Worm (Caenorhabditis elegans) whole organism, L1 larva: ENCODE data around the gene frpr-2.

Experiments used
- C04F5.9 ChIP-seq: sonication (generic microtip); optimal IDR thresholded peaks from 2 replicates; lab custom pipeline; 2016; ENCODE audit warnings: missing genetic modification characterization, missing compliant biosample characterization
- F16B12.6 ChIP-seq: fragments of 150-350 bp; optimal IDR thresholded peaks from 2 replicates; lab custom pipeline; 2014; ENCODE audit warnings: missing biosample characterization, missing genetic modification characterization
- Y116A8C.19 ChIP-seq: sonication (generic microtip); optimal IDR thresholded peaks from 2 replicates; lab custom pipeline; 2016; ENCODE audit warnings: missing compliant biosample characterization, missing genetic modification characterization, borderline replicate concordance
- alr-1 ChIP-seq: fragments of 200-800 bp; sonication (Bioruptor generic); optimal IDR thresholded peaks from 2 replicates; lab custom pipeline; 2018; ENCODE audit warnings: borderline replicate concordance, mild to moderate bottlenecking, missing genetic modification characterization, missing compliant biosample characterization
- blmp-1 ChIP-seq: fragments of 150-350 bp; optimal IDR thresholded peaks from 2 replicates; lab custom pipeline; 2014; ENCODE audit warnings: missing biosample characterization, missing genetic modification characterization
- ceh-8 ChIP-seq: fragments of 200-800 bp; sonication (Bioruptor generic); optimal IDR thresholded peaks from 2 replicates; lab custom pipeline; 2018; ENCODE audit warnings: mild to moderate bottlenecking, missing genetic modification characterization, moderate library complexity, missing compliant biosample characterization
- ceh-82 ChIP-seq, 3 experiments: fragments of 150-350 bp in 1 of 3; sonication (generic microtip) in 2 of 3; optimal IDR thresholded peaks; 2 replicates each; lab custom pipeline; 2014 to 2017; ENCODE audit warnings: missing biosample characterization in 3 of 3, missing genetic modification characterization in 3 of 3
- ceh-88 ChIP-seq: fragments of 200-800 bp; sonication (Bioruptor generic); IDR thresholded peaks from 2 replicates; pipeline ENCODE4 v1.3.6; 2022; ENCODE audit warnings: missing genetic modification characterization, missing compliant biosample characterization
- ceh-90 ChIP-seq: sonication (generic microtip); optimal IDR thresholded peaks from 2 replicates; lab custom pipeline; 2016; ENCODE audit warnings: missing genetic modification characterization, missing compliant biosample characterization
- ces-1 ChIP-seq: fragments of 150-350 bp; optimal IDR thresholded peaks from 2 replicates; lab custom pipeline; 2014; ENCODE audit warnings: missing biosample characterization, missing genetic modification reagents, missing genetic modification characterization
- dpl-1 ChIP-seq, 3 experiments: fragments of 150-350 bp in 2 of 3; sonication (generic microtip) in 1 of 3; optimal IDR thresholded peaks; 2 replicates each; lab custom pipeline; 2014 to 2017; ENCODE audit warnings: missing biosample characterization in 3 of 3, missing genetic modification characterization in 3 of 3, missing genetic modification reagents in 3 of 3
- efl-1 ChIP-seq, 4 experiments: fragments of 150-350 bp; optimal IDR thresholded peaks in 3 of 4; peaks in 1 of 4; 1 replicate in 1 of 4; 2 replicates in 3 of 4; lab custom pipeline; 2014; ENCODE audit warnings: missing biosample characterization in 2 of 4, missing genetic modification characterization in 2 of 4, missing genetic modification reagents in 2 of 4
- efl-3 ChIP-seq: fragments of 200-800 bp; sonication (Bioruptor generic); optimal IDR thresholded peaks from 2 replicates; lab custom pipeline; 2018; ENCODE audit warnings: mild to moderate bottlenecking, missing genetic modification characterization, missing compliant biosample characterization
- egl-13 ChIP-seq: sonication (generic microtip); optimal IDR thresholded peaks from 2 replicates; lab custom pipeline; 2016; ENCODE audit warnings: missing genotype, missing genetic modification reagents, missing genetic modification characterization, missing compliant biosample characterization
- elt-2 ChIP-seq: sonication (generic microtip); optimal IDR thresholded peaks from 2 replicates; lab custom pipeline; 2016; ENCODE audit warnings: missing genetic modification characterization, mild to moderate bottlenecking, inconsistent platforms, missing compliant biosample characterization, missing genetic modification reagents
- elt-3 ChIP-seq, 6 experiments: fragments of 150-350 bp in 1 of 6; sonication (generic microtip); optimal IDR thresholded peaks; 2 replicates each; lab custom pipeline; 2017 to 2018; ENCODE audit warnings: missing biosample characterization in 6 of 6, missing genetic modification characterization in 6 of 6, inconsistent platforms in 1 of 6
- fkh-4 ChIP-seq: sonication (generic microtip); optimal IDR thresholded peaks from 2 replicates; lab custom pipeline; 2016; ENCODE audit warnings: missing compliant biosample characterization, missing genetic modification characterization, borderline replicate concordance
- fkh-8 ChIP-seq: sonication (generic microtip); optimal IDR thresholded peaks from 2 replicates; lab custom pipeline; 2016; ENCODE audit warnings: mild to moderate bottlenecking, missing genetic modification characterization, missing compliant biosample characterization
- grh-1 ChIP-seq: fragments of 200-800 bp; sonication (Bioruptor generic); IDR thresholded peaks from 2 replicates; pipeline ENCODE4 v1.3.6; 2022; ENCODE audit warnings: missing genetic modification reagents, missing genetic modification characterization, missing compliant biosample characterization
- hlh-17 ChIP-seq: fragments of 200-800 bp; sonication (Bioruptor generic); optimal IDR thresholded peaks from 2 replicates; lab custom pipeline; 2018; ENCODE audit warnings: missing genetic modification characterization, mild to moderate bottlenecking, missing compliant biosample characterization, moderate library complexity, borderline replicate concordance
- hlh-4 ChIP-seq: sonication (generic microtip); optimal IDR thresholded peaks from 2 replicates; lab custom pipeline; 2016; ENCODE audit warnings: mild to moderate bottlenecking, missing genetic modification characterization, missing compliant biosample characterization
- irx-1 ChIP-seq: sonication (generic microtip); optimal IDR thresholded peaks from 2 replicates; lab custom pipeline; 2016; ENCODE audit warnings: missing genetic modification characterization, missing compliant biosample characterization
- isw-1 ChIP-seq: fragments of 200-800 bp; sonication (Bioruptor generic); IDR thresholded peaks from 2 replicates; pipeline ENCODE4 v1.3.6; 2022; ENCODE audit warnings: missing genetic modification characterization, missing compliant biosample characterization
- lin-13 ChIP-seq: fragments of 150-350 bp; optimal IDR thresholded peaks from 2 replicates; lab custom pipeline; 2014; ENCODE audit warnings: missing biosample characterization, missing genetic modification reagents, missing genetic modification characterization
- lin-14 ChIP-seq: fragments of 200-800 bp; sonication (Bioruptor generic); optimal IDR thresholded peaks from 2 replicates; lab custom pipeline; 2018; ENCODE audit warnings: mild to moderate bottlenecking, missing genetic modification characterization, moderate library complexity, missing compliant biosample characterization
- lsy-2 ChIP-seq, 2 experiments: fragments of 150-350 bp; optimal IDR thresholded peaks; 2 replicates each; lab custom pipeline; 2014; ENCODE audit warnings: missing biosample characterization in 2 of 2, missing genetic modification characterization in 2 of 2
- mdl-1 ChIP-seq, 2 experiments: fragments of 150-350 bp; optimal IDR thresholded peaks; 2 replicates each; lab custom pipeline; 2014 to 2017; ENCODE audit warnings: missing biosample characterization in 2 of 2, missing genetic modification characterization in 2 of 2, inconsistent platforms in 1 of 2
- mep-1 ChIP-seq: fragments of 150-350 bp; optimal IDR thresholded peaks from 2 replicates; lab custom pipeline; 2014; ENCODE audit warnings: missing biosample characterization, missing genetic modification characterization
- nhr-11 ChIP-seq: fragments of 150-350 bp; optimal IDR thresholded peaks from 2 replicates; lab custom pipeline; 2014; ENCODE audit warnings: missing biosample characterization, missing genetic modification characterization
- nhr-12 ChIP-seq: sonication (generic microtip); optimal IDR thresholded peaks from 2 replicates; lab custom pipeline; 2017; ENCODE audit warnings: missing biosample characterization, missing genetic modification characterization
- nhr-20 ChIP-seq: sonication (generic microtip); optimal IDR thresholded peaks from 2 replicates; lab custom pipeline; 2016; ENCODE audit warnings: mild to moderate bottlenecking, missing genetic modification characterization, missing compliant biosample characterization
- nhr-85 ChIP-seq: sonication (generic microtip); peaks from one replicate; lab custom pipeline; 2016; ENCODE audit warnings: missing genetic modification characterization, inconsistent platforms, missing compliant biosample characterization
- nhr-90 ChIP-seq: sonication (generic microtip); optimal IDR thresholded peaks from 2 replicates; lab custom pipeline; 2016; ENCODE audit warnings: mild to moderate bottlenecking, missing genetic modification characterization, missing compliant biosample characterization; ENCODE audit not compliant: poor library complexity
- pqm-1 ChIP-seq: sonication (generic microtip); optimal IDR thresholded peaks from 3 replicates; lab custom pipeline; 2017; ENCODE audit warnings: missing biosample characterization, missing genetic modification characterization
- rnt-1 ChIP-seq: sonication (generic microtip); optimal IDR thresholded peaks from 2 replicates; lab custom pipeline; 2016; ENCODE audit warnings: mild to moderate bottlenecking, missing genetic modification characterization, moderate library complexity, missing compliant biosample characterization
- skn-1 ChIP-seq: fragments of 150-350 bp; optimal IDR thresholded peaks from 2 replicates; lab custom pipeline; 2014; ENCODE audit warnings: missing biosample characterization, missing genetic modification characterization
- snu-23 ChIP-seq: sonication (generic microtip); optimal IDR thresholded peaks from 2 replicates; lab custom pipeline; 2016; ENCODE audit warnings: missing genetic modification characterization, missing compliant biosample characterization
- sox-4 ChIP-seq: sonication (generic microtip); optimal IDR thresholded peaks from 2 replicates; lab custom pipeline; 2016; ENCODE audit warnings: missing genetic modification characterization, missing compliant biosample characterization
- swsn-7 ChIP-seq: sonication (generic microtip); optimal IDR thresholded peaks from 2 replicates; lab custom pipeline; 2016; ENCODE audit warnings: missing genetic modification characterization, missing compliant biosample characterization
- tlp-1 ChIP-seq: fragments of 150-350 bp; optimal IDR thresholded peaks from 2 replicates; lab custom pipeline; 2014; ENCODE audit warnings: missing biosample characterization, missing genetic modification characterization
- unc-130 ChIP-seq: fragments of 150-350 bp; optimal IDR thresholded peaks from 2 replicates; lab custom pipeline; 2017; ENCODE audit warnings: missing biosample characterization, missing genetic modification characterization, inconsistent platforms
- unc-30 ChIP-seq: sonication (generic microtip); optimal IDR thresholded peaks from 2 replicates; lab custom pipeline; 2017; ENCODE audit warnings: missing biosample characterization, missing genetic modification characterization
- unc-62 ChIP-seq: fragments of 150-350 bp; optimal IDR thresholded peaks from 2 replicates; lab custom pipeline; 2014; ENCODE audit warnings: missing biosample characterization, missing genetic modification reagents, missing genetic modification characterization
- unc-98 ChIP-seq: fragments of 200-800 bp; sonication (Bioruptor generic); IDR thresholded peaks from 2 replicates; pipeline ENCODE4 v1.3.6; 2022; ENCODE audit warnings: missing genetic modification characterization, missing compliant biosample characterization
- xbp-1 ChIP-seq: sonication (generic microtip); optimal IDR thresholded peaks from 2 replicates; lab custom pipeline; 2016; ENCODE audit warnings: missing genetic modification characterization, missing compliant biosample characterization

frpr-2 gene

DNA sequence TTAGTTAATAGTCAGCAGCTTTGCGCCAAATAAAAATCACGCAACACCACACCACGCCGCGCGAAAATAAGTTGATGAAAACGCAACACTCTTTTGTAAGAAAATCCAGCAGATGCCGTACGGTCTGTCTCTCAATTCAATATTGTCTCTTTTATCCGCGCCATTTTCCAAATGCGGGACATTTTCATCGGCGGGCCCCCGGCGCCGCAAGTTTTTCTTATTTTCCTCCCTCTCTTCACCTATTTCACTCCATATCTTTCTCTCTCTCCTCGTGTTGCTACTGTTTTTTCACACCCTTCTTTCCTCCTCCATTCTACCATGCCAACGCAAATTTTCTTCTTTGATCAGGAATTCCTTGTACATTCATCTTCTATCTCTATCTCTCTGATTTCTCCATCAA, 41.1 kb downstream of the frpr-2 start (continued):
- TF ChIP-seq lsy-2 (tag; optimal IDR thresholded peaks at IDR 0.05; lab: Kevin White, UChicago) (no peak), nhr-90 (peak; percentile 11), snu-23 (GFP tag; lab: Kevin White, UChicago) (peak; percentile 42), F16B12.6 (tag; lab: Kevin White, UChicago) (no peak), elt-2 (no peak), lin-13 (GFP tag; lab: Kevin White, UChicago) (no peak), unc-30 (no peak), unc-62 (no peak)

ce11 chrX:13006734-13007133, 41.5 kb downstream of the frpr-2 start:
- no peak for TF ChIP-seq unc-130 (tag; lab: Kevin White, UChicago)
- TF ChIP-seq grh-1 (GFP tag; lab: Robert Waterston, UW), result peak; percentile 4; the same call in 1 of the 2 replicates
- TF ChIP-seq unc-98 (GFP tag; lab: Robert Waterston, UW), result no peak
- TF ChIP-seq rnt-1, result no peak
- TF ChIP-seq irx-1 (tag; lab: Kevin White, UChicago), result no peak
- TF ChIP-seq elt-2, result no peak
- no peak for TF ChIP-seq ces-1 (GFP tag; lab: Kevin White, UChicago)
- no peak for TF ChIP-seq pqm-1 (tag; lab: Kevin White, UChicago)
- no peak for TF ChIP-seq efl-1 (optimal IDR thresholded peaks at IDR 0.05; lab: Kevin White, UChicago)
- TF ChIP-seq efl-1 (GFP tag; optimal IDR thresholded peaks at IDR 0.05 in 1 of 2; lab: Kevin White, UChicago), result no peak
- peak in 1 of 6 experiments; percentile 41 for TF ChIP-seq elt-3 (tag; optimal IDR thresholded peaks at IDR 0.05; lab: Kevin White, UChicago)
- no peak for TF ChIP-seq nhr-20 (tag; lab: Kevin White, UChicago)
- no peak for TF ChIP-seq dpl-1 (GFP tag; optimal IDR thresholded peaks at IDR 0.05; lab: Kevin White, UChicago)
- no peak for TF ChIP-seq fkh-8 (tag; lab: Kevin White, UChicago)
- TF ChIP-seq egl-13 (tag; lab: Kevin White, UChicago), result no peak
- no peak for TF ChIP-seq lin-14 (GFP tag; lab: Kevin White, UChicago)
- TF ChIP-seq blmp-1 (tag; lab: Kevin White, UChicago), result peak; percentile 59
- TF ChIP-seq tlp-1 (tag; lab: Kevin White, UChicago), result no peak
- TF ChIP-seq unc-62, result no peak
- TF ChIP-seq hlh-4 (tag; lab: Kevin White, UChicago), result no peak

ce11 chrX:13007857-13008813, 42.9 kb downstream of the frpr-2 start, which contains the start of gene nhr-25:
TSS of gene nhr-25 (plus strand) at chrX:13008493.
- no peak for TF ChIP-seq ceh-90 (tag; lab: Kevin White, UChicago)
- peak; percentile 88 for TF ChIP-seq blmp-1 (tag; lab: Kevin White, UChicago)
- no peak for TF ChIP-seq rnt-1
- no peak for TF ChIP-seq ceh-88 (GFP tag; lab: Robert Waterston, UW)
- TF ChIP-seq nhr-90, result peak; percentile 55
- TF ChIP-seq unc-62, result no peak
- no peak for TF ChIP-seq sox-4 (tag; lab: Kevin White, UChicago)
- TF ChIP-seq nhr-85 (tag; lab: Kevin White, UChicago), result peak; percentile 96
- TF ChIP-seq ceh-8 (GFP tag; lab: Kevin White, UChicago), result no peak
- no peak for TF ChIP-seq fkh-4 (tag; lab: Kevin White, UChicago)
- no peak for TF ChIP-seq mep-1
- no peak for TF ChIP-seq pqm-1 (tag; lab: Kevin White, UChicago)
- no peak for TF ChIP-seq hlh-17 (GFP tag; lab: Kevin White, UChicago)
- no peak for TF ChIP-seq isw-1 (GFP tag; lab: Robert Waterston, UW)
- no peak for TF ChIP-seq efl-3 (GFP tag; lab: Kevin White, UChicago)
- TF ChIP-seq mdl-1 (tag; optimal IDR thresholded peaks at IDR 0.05; lab: Kevin White, UChicago), result peak in 1 of 2 experiments; percentile 18
- no peak for TF ChIP-seq skn-1 (tag; lab: Kevin White, UChicago)
- no peak for TF ChIP-seq C04F5.9 (tag; lab: Kevin White, UChicago)
- no peak for TF ChIP-seq xbp-1 (tag; lab: Kevin White, UChicago)
- TF ChIP-seq nhr-11 (tag; lab: Kevin White, UChicago), result no peak
- TF ChIP-seq efl-1 (optimal IDR thresholded peaks at IDR 0.05; lab: Kevin White, UChicago), result no peak
- peak in 1 of 2 experiments; percentile 51 for TF ChIP-seq efl-1 (GFP tag; optimal IDR thresholded peaks at IDR 0.05 in 1 of 2; lab: Kevin White, UChicago)
- no peak for TF ChIP-seq Y116A8C.19 (tag; lab: Kevin White, UChicago)
- peak; percentile 63 for TF ChIP-seq snu-23 (GFP tag; lab: Kevin White, UChicago)
- TF ChIP-seq ceh-82 (tag; optimal IDR thresholded peaks at IDR 0.05; lab: Kevin White, UChicago), result no peak
- no peak for TF ChIP-seq nhr-12 (tag; lab: Kevin White, UChicago)
- peak; percentile 15 for TF ChIP-seq swsn-7
- no peak for TF ChIP-seq alr-1 (tag; lab: Kevin White, UChicago)
- no peak for TF ChIP-seq unc-98 (GFP tag; lab: Robert Waterston, UW)
